Fruit fly (Drosophila melanogaster) whole organism, adult: ENCODE measurements around the gene CG7860.

Experiments
- CG12768 ChIP-seq: fragments of 200-800 bp; sonication (Bioruptor generic); optimal IDR thresholded peaks from 2 replicates; lab custom pipeline; 2017; ENCODE audit warnings: missing biosample characterization, missing genetic modification characterization, mild to moderate bottlenecking, moderate library complexity, missing genetic modification reagents
- CG1620 ChIP-seq: fragments of 200-800 bp; sonication (Bioruptor generic); optimal IDR thresholded peaks from 2 replicates; lab custom pipeline; 2016; ENCODE audit warnings: missing biosample characterization, missing genetic modification characterization
- Hr96 ChIP-seq: fragments of 200-800 bp; sonication (Bioruptor generic); optimal IDR thresholded peaks from 2 replicates; lab custom pipeline; 2016; ENCODE audit warnings: missing biosample characterization, missing genetic modification characterization
- cic ChIP-seq: fragments of 200-800 bp; sonication (Bioruptor generic); optimal IDR thresholded peaks from 2 replicates; lab custom pipeline; 2017; ENCODE audit warnings: missing biosample characterization, mild to moderate bottlenecking, missing genetic modification characterization, moderate library complexity
- kay ChIP-seq: fragments of 200-800 bp; sonication (Bioruptor generic); peaks from one replicate; lab custom pipeline; 2016; ENCODE audit warnings: missing biosample characterization, missing genetic modification characterization, borderline replicate concordance
- tj ChIP-seq: fragments of 200-800 bp; sonication (Bioruptor generic); optimal IDR thresholded peaks from 3 replicates; lab custom pipeline; 2017; ENCODE audit warnings: missing biosample characterization, mild to moderate bottlenecking, missing genetic modification characterization, moderate library complexity
- toe ChIP-seq: fragments of 200-800 bp; sonication (Bioruptor generic); optimal IDR thresholded peaks from 2 replicates; lab custom pipeline; 2016; ENCODE audit warnings: missing biosample characterization, missing genetic modification characterization

DNA sequence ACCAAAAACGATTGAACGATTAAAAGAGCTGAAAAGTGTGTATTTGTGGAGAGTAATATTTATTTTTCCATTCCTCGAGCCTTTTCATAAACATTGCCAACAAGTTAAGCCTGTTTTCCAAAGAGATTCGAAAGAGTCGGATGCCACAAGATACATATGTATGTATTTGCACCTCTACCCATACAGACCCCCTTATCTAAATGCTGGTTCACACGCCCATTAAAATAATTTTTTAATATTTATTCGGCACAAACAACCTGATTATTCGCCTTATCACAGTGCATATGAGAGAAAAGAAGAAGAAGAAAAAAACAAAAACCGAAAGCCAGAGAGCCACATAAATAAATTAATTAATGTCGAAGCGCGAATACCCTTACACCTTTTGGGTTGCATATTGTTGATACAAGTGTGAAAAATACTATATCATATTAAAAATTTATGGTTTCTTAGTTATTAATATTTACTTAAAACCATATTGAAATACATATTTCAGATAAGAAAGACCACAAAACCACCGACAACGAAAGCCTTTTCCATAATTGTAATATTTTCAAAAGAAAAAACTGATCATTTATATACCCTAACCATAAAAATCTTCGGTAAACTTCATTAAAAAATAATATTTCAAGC, 325 bp upstream of the CG7860 start:
- TF ChIP-seq Hr96 (no peak), kay (GFP tag; lab: Kevin White, UChicago) (no peak), CG12768 (GFP tag; lab: Kevin White, UChicago) (no peak), CG1620 (GFP tag; lab: Kevin White, UChicago) (no peak), toe (GFP tag; lab: Kevin White, UChicago) (no peak), cic (GFP tag; lab: Kevin White, UChicago) (no peak), tj (GFP tag; lab: Kevin White, UChicago) (no peak)
